Worm (Caenorhabditis elegans): ENCODE data around the gene srg-11.

DNA sequence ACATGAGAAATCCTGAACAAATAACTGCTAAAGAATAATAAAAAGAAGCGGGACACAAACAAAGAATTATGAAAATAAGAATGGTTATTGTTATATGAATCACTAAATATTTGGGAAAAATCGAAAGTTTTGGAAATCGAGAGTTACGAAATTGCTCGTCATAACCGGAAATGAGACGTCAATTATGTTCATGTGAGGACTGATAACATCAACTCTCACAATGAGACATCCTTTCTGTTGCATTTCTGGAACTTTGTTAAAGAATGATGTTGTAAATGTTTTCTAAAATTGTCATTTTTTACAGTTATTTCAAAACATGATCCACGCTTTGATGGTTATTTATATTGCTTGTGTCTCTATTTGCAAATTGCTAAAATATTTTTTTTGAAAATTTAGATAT is 31.9 kb upstream of the srg-11 start, which contains the start of gene T23F11.6:
- TF ChIP-seq ama-1 (optimal IDR thresholded peaks at IDR 0.05) (no peak), aly-2 (tag; optimal IDR thresholded peaks at IDR 0.05) (no peak), fkh-8 (tag; optimal IDR thresholded peaks at IDR 0.05) (no peak), lin-39 (tag; optimal IDR thresholded peaks at IDR 0.05) (no peak), nhr-85 (tag) (no peak), pax-3 (tag; optimal IDR thresholded peaks at IDR 0.05) (no peak), ces-1 (GFP tag; optimal IDR thresholded peaks at IDR 0.05) (no peak), ztf-11 (tag; optimal IDR thresholded peaks at IDR 0.05) (no peak), elt-2 (tag; optimal IDR thresholded peaks at IDR 0.05) (no peak), nhr-237 (tag; optimal IDR thresholded peaks at IDR 0.05) (no peak), lir-3 (tag; optimal IDR thresholded peaks at IDR 0.05; ENCODE audit: poor library complexity) (no peak), mdl-1 (tag; optimal IDR thresholded peaks at IDR 0.05) (no peak), egl-27 (tag; optimal IDR thresholded peaks at IDR 0.05) (no peak), fos-1 (tag; optimal IDR thresholded peaks at IDR 0.05) (no peak)
